Worm (Caenorhabditis elegans): ENCODE data around the gene F55H2.5.

DNA sequence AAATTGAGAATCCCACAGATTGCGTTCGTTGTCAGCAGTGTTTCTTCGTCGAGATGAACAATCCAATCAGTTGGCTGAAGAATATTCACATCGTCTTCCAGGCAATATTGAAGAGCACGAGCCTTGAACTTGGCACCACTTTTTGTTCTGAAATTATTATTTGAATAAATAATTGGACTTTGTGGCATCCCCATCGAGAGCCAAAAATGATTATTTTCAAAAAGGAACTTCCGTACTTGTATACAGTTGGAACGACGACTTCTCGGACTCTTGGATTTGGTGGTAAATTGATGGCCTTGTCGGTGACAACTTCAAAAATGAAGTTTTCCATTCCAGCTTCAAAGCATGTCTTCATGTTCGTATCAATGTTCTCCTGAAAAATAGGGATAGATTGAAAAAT lies 39.3 kb upstream of the F55H2.5 start:
- TF ChIP-seq unc-42 (tag; optimal IDR thresholded peaks at IDR 0.05): no peak
- TF ChIP-seq C08G9.2 (tag; optimal IDR thresholded peaks at IDR 0.05): no peak
- TF ChIP-seq unc-55 (GFP tag; optimal IDR thresholded peaks at IDR 0.05): no peak
- no peak for TF ChIP-seq ceh-45 (GFP tag; IDR thresholded peaks at IDR 0.05)
- TF ChIP-seq ceh-22 (tag; optimal IDR thresholded peaks at IDR 0.05): no peak
- TF ChIP-seq rnt-1 (tag; optimal IDR thresholded peaks at IDR 0.05): no peak
- TF ChIP-seq ama-1 (optimal IDR thresholded peaks at IDR 0.05): no peak
- TF ChIP-seq che-1 (tag; optimal IDR thresholded peaks at IDR 0.05): no peak
- TF ChIP-seq hlh-6 (tag; optimal IDR thresholded peaks at IDR 0.05): no peak
- TF ChIP-seq lim-6 (tag; optimal IDR thresholded peaks at IDR 0.05): no peak
- no peak for TF ChIP-seq ahr-1 (tag; optimal IDR thresholded peaks at IDR 0.05)
- no peak for TF ChIP-seq ceh-31 (tag; optimal IDR thresholded peaks at IDR 0.05)
